Worm (Caenorhabditis elegans): ENCODE results near the gene T26C5.2.

Gene T26C5.2

DNA sequence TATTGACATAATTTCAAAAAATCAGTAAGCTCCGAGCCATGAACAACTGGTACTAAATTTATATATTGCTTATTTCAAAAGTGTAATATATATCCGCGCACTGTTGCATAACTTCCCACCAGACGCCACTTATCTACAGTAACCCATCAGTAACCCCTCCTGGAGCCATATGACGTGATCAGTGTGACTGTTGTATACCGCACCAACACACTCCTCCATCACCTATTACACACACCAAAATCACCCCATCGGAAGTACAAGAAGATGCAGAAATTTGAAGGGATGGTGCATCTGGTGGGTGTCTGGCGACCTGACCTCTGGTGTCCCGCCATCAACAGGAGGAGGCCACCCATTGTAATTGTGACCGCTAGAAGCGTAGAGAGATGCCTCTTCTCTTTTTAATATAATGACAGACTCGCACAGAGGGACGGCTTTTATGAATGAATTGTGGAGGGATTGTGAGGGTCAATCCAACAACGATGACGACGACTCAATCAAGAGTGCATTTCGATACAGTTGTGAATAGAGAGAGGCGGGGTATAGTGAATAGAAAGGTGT is 29.9 kb downstream of the T26C5.2 start:
- peak; percentile 64 for TF ChIP-seq aha-1 (tag)
- TF ChIP-seq nhr-76 (tag; optimal IDR thresholded peaks at IDR 0.05) = no peak
- TF ChIP-seq mes-2 (tag; optimal IDR thresholded peaks at IDR 0.05; ENCODE audit: poor library complexity, severe bottlenecking) = no peak
- no peak for TF ChIP-seq F37D6.2 (tag; optimal IDR thresholded peaks at IDR 0.05)
- TF ChIP-seq T26A8.4 (GFP tag; IDR thresholded peaks at IDR 0.05) = no peak
- TF ChIP-seq php-3 (GFP tag; IDR thresholded peaks at IDR 0.05) = no peak
- TF ChIP-seq ztf-7 (tag; optimal IDR thresholded peaks at IDR 0.05) = no peak

DNA sequence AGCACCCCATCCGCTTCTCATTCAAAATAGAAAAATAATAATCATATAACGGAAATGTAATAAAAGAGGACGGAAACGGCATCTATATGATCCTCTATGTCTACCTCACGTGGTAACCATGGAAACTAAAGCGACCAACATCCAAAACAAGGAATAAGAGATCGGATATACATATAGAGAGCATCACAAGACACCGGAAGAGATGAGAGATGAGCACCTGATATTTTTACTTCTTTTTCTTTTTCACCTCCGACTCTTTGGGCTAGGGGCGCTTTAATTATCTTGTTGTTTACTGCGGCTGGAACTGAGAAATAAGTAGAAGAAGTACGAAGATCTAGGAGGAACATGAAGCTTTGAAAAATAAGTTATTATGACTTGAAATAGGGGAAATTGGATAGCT is 30.8 kb downstream of the T26C5.2 start:
- peak in 1 of 2 experiments; percentile 36 for TF ChIP-seq unc-62 (GFP tag; optimal IDR thresholded peaks at IDR 0.05 in 1 of 2)
- TF ChIP-seq unc-62 (tag; optimal IDR thresholded peaks at IDR 0.05) = no peak
- TF ChIP-seq zip-2 (tag; optimal IDR thresholded peaks at IDR 0.05) = no peak
- TF ChIP-seq nhr-11 (tag; optimal IDR thresholded peaks at IDR 0.05) = peak; percentile 46

DNA sequence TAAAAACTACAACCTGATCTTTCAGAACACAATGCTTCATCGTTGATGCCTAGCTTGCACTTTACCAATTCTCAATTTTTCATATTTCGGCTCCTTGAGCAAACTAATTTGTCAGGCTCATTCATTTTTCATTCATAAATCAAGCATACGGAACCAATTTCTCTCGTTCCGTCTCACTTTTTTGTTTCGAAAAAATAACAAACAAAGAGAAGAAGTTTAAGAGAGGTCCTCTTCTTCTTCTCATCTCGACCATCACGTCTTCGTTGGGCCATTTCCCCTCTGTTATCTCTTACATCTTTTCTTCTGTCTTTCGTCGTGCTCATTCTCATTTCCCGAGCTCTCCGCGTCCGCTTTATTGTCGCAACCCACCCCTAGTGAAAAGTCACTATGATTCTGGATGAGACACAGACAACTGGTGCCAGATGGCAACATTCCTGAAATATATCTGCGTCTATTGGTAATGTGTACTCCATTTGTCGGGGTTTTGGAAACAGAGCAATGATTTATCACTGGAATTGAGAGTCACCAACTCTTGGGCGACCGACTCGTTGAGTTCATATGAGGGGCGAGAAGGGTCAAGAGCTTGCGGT is 31.8 kb downstream of the T26C5.2 start:
- TF ChIP-seq hmg-1.1 (GFP tag; IDR thresholded peaks at IDR 0.05) (peak; percentile 25; the same call in 1 of the 2 replicates), Y75B8A.6 (GFP tag; IDR thresholded peaks at IDR 0.05) (no peak), snpc-4 (tag; optimal IDR thresholded peaks at IDR 0.05) (no peak), lin-1 (GFP tag; IDR thresholded peaks at IDR 0.05) (no peak), zag-1 (tag; optimal IDR thresholded peaks at IDR 0.05) (no peak), rbr-2 (tag; optimal IDR thresholded peaks at IDR 0.05) (peak; percentile 13), ceh-28 (tag; optimal IDR thresholded peaks at IDR 0.05) (no peak), cey-2 (tag; optimal IDR thresholded peaks at IDR 0.05; ENCODE audit: borderline replicate concordance, insufficient read depth) (no peak), unc-62 (GFP tag; optimal IDR thresholded peaks at IDR 0.05 in 1 of 2) (peak in 1 of 2 experiments; percentile 59), unc-62 (tag; optimal IDR thresholded peaks at IDR 0.05) (no peak), nhr-11 (tag; optimal IDR thresholded peaks at IDR 0.05) (peak; percentile 46), mdl-1 (tag; optimal IDR thresholded peaks at IDR 0.05) (peak in 1 of 2 experiments; percentile 15), lin-13 (GFP tag; optimal IDR thresholded peaks at IDR 0.05) (no peak), nhr-76 (tag; optimal IDR thresholded peaks at IDR 0.05) (no peak), lsy-2 (tag; optimal IDR thresholded peaks at IDR 0.05) (peak in 1 of 2 experiments; percentile 41), set-16 (GFP tag; IDR thresholded peaks at IDR 0.05) (no peak), F44E2.7 (GFP tag; IDR thresholded peaks at IDR 0.05) (no peak), hif-1 (tag; optimal IDR thresholded peaks at IDR 0.05) (no peak), ama-1 (optimal IDR thresholded peaks at IDR 0.05) (no peak), zfp-3 (GFP tag; conservative IDR thresholded peaks at IDR 0.05) (no peak), R02D3.7 (tag; optimal IDR thresholded peaks at IDR 0.05) (no peak), nhr-111 (GFP tag; optimal IDR thresholded peaks at IDR 0.05) (no peak), egl-43 (GFP tag; IDR thresholded peaks at IDR 0.05) (peak; percentile 52; the same call in 1 of the 2 replicates), aha-1 (tag) (peak; percentile 96), daf-16 (GFP tag; optimal IDR thresholded peaks at IDR 0.05) (peak in 1 of 2 experiments; percentile 57), daf-16 (tag; optimal IDR thresholded peaks at IDR 0.05) (no peak), mdt-29 (GFP tag; IDR thresholded peaks at IDR 0.05) (no peak), hlh-30 (tag; optimal IDR thresholded peaks at IDR 0.05; ENCODE audit: insufficient read depth) (peak; percentile 1), hlh-11 (tag; optimal IDR thresholded peaks at IDR 0.05) (peak; percentile 2), lin-29 (GFP tag; IDR thresholded peaks at IDR 0.05) (no peak), unc-39 (tag; optimal IDR thresholded peaks at IDR 0.05) (no peak), pha-4 (GFP tag; IDR thresholded peaks at IDR 0.05) (no peak), pha-4 (tag; optimal IDR thresholded peaks at IDR 0.05) (no peak), ZK546.5 (tag; optimal IDR thresholded peaks at IDR 0.05) (no peak), Y105C5A.15 (GFP tag; IDR thresholded peaks at IDR 0.05) (no peak), lin-15B (tag; optimal IDR thresholded peaks at IDR 0.05) (no peak), dmd-6 (GFP tag; IDR thresholded peaks at IDR 0.05) (no peak)
